Worm (Caenorhabditis elegans) whole organism, L2 larva: Measurements from ENCODE around the gene T28H11.8.
"Not testable (repeated sequence)": the region's sequence is repeated elsewhere in the genome, so short reads cannot be mapped to it uniquely, and the experiment has no call there.

Source experiments
- C34F6.9 ChIP-seq: fragments of 150-350 bp; optimal IDR thresholded peaks from 2 replicates; lab custom pipeline; 2014; ENCODE audit warnings: missing biosample characterization, missing genetic modification characterization
- Y55F3AM.14 ChIP-seq: fragments of 200-800 bp; sonication (Bioruptor generic); optimal IDR thresholded peaks from 2 replicates; lab custom pipeline; 2018; ENCODE audit warnings: mild to moderate bottlenecking, missing genetic modification characterization, missing compliant biosample characterization
- ZK546.5 ChIP-seq: sonication (generic microtip); optimal IDR thresholded peaks from 2 replicates; lab custom pipeline; 2017; ENCODE audit warnings: missing biosample characterization, missing genetic modification characterization
- ama-1 ChIP-seq: fragments of 150-350 bp; optimal IDR thresholded peaks from 2 replicates; lab custom pipeline; 2018; ENCODE audit warnings: inconsistent platforms
- ceh-82 ChIP-seq: fragments of 150-350 bp; optimal IDR thresholded peaks from 2 replicates; lab custom pipeline; 2014; ENCODE audit warnings: missing biosample characterization, missing genetic modification characterization
- crh-2 ChIP-seq: sonication (generic microtip); optimal IDR thresholded peaks from 2 replicates; lab custom pipeline; 2017; ENCODE audit warnings: missing biosample characterization, missing genetic modification characterization
- dmd-4 ChIP-seq: sonication (generic microtip); optimal IDR thresholded peaks from 2 replicates; lab custom pipeline; 2017; ENCODE audit warnings: missing biosample characterization, missing genetic modification characterization
- egl-27 ChIP-seq: sonication (generic microtip); optimal IDR thresholded peaks from 3 replicates; lab custom pipeline; 2017; ENCODE audit warnings: missing biosample characterization, missing genetic modification reagents, missing genetic modification characterization
- elt-1 ChIP-seq: fragments of 150-350 bp; optimal IDR thresholded peaks from 2 replicates; lab custom pipeline; 2014; ENCODE audit warnings: missing biosample characterization, missing genetic modification characterization
- fos-1 ChIP-seq: fragments of 150-350 bp; optimal IDR thresholded peaks from 2 replicates; lab custom pipeline; 2014; ENCODE audit warnings: missing biosample characterization, missing genetic modification characterization
- gmeb-1 ChIP-seq: fragments of 150-350 bp; optimal IDR thresholded peaks from 2 replicates; lab custom pipeline; 2014; ENCODE audit warnings: missing biosample characterization, missing genetic modification characterization
- lin-13 ChIP-seq: fragments of 150-350 bp; optimal IDR thresholded peaks from 2 replicates; lab custom pipeline; 2014; ENCODE audit warnings: missing biosample characterization, missing genetic modification reagents, missing genetic modification characterization
- lsy-2 ChIP-seq, 2 experiments: fragments of 150-350 bp in 1 of 2; sonication (generic microtip) in 1 of 2; optimal IDR thresholded peaks; 2 replicates each; lab custom pipeline; 2014 to 2017; ENCODE audit warnings: missing biosample characterization in 2 of 2, missing genetic modification characterization in 2 of 2
- mab-5 ChIP-seq: fragments of 150-350 bp; optimal IDR thresholded peaks from 2 replicates; lab custom pipeline; 2014; ENCODE audit warnings: missing biosample characterization, missing genetic modification characterization
- mbf-1 ChIP-seq: sonication (generic microtip); optimal IDR thresholded peaks from 2 replicates; lab custom pipeline; 2017; ENCODE audit warnings: missing biosample characterization, missing genetic modification characterization
- mdl-1 ChIP-seq, 2 experiments: fragments of 150-350 bp in 1 of 2; sonication (generic microtip) in 1 of 2; optimal IDR thresholded peaks; 2 replicates each; lab custom pipeline; 2017; ENCODE audit warnings: missing biosample characterization in 2 of 2, missing genetic modification characterization in 2 of 2
- nhr-129 ChIP-seq: fragments of 150-350 bp; optimal IDR thresholded peaks from 2 replicates; lab custom pipeline; 2014; ENCODE audit warnings: missing biosample characterization, missing genetic modification characterization
- nhr-21 ChIP-seq: fragments of 150-350 bp; optimal IDR thresholded peaks from 2 replicates; lab custom pipeline; 2014; ENCODE audit warnings: missing biosample characterization, missing genetic modification characterization
- nhr-23 ChIP-seq: fragments of 150-350 bp; optimal IDR thresholded peaks from 2 replicates; lab custom pipeline; 2014; ENCODE audit warnings: missing biosample characterization, missing genetic modification reagents, missing genetic modification characterization
- nhr-237 ChIP-seq: fragments of 150-350 bp; optimal IDR thresholded peaks from 2 replicates; lab custom pipeline; 2014; ENCODE audit warnings: missing biosample characterization, missing genetic modification characterization
- nhr-25 ChIP-seq: fragments of 150-350 bp; sonication (generic microtip); optimal IDR thresholded peaks from 3 replicates; lab custom pipeline; 2014; ENCODE audit warnings: missing biosample characterization, missing genetic modification characterization
- nhr-6 ChIP-seq: fragments of 150-350 bp; optimal IDR thresholded peaks from 2 replicates; lab custom pipeline; 2014; ENCODE audit warnings: missing biosample characterization, missing genetic modification characterization
- peb-1 ChIP-seq: fragments of 150-350 bp; optimal IDR thresholded peaks from 2 replicates; lab custom pipeline; 2014; ENCODE audit warnings: missing biosample characterization, missing genetic modification characterization
- skn-1 ChIP-seq: sonication (generic microtip); optimal IDR thresholded peaks from 2 replicates; lab custom pipeline; 2017; ENCODE audit warnings: missing biosample characterization, missing genetic modification characterization
- sma-3 ChIP-seq: sonication (generic microtip); optimal IDR thresholded peaks from 2 replicates; lab custom pipeline; 2016; ENCODE audit warnings: missing genetic modification reagents, missing genetic modification characterization, missing compliant biosample characterization
- sma-9 ChIP-seq, 2 experiments: fragments of 150-350 bp in 1 of 2; sonication (generic microtip) in 1 of 2; optimal IDR thresholded peaks; 2 replicates each; lab custom pipeline; 2014 to 2016; ENCODE audit warnings: missing genetic modification characterization in 2 of 2, mild to moderate bottlenecking in 1 of 2, missing biosample characterization in 1 of 2, missing compliant biosample characterization in 1 of 2, missing genetic modification reagents in 1 of 2, moderate library complexity in 1 of 2
- snpc-4 ChIP-seq: fragments of 150-350 bp; optimal IDR thresholded peaks from 2 replicates; lab custom pipeline; 2014; ENCODE audit warnings: missing biosample characterization, missing genetic modification characterization
- unc-39 ChIP-seq: fragments of 150-350 bp; optimal IDR thresholded peaks from 2 replicates; lab custom pipeline; 2014; ENCODE audit warnings: missing biosample characterization, missing genetic modification characterization
- unc-55 ChIP-seq: fragments of 150-350 bp; sonication (generic microtip); optimal IDR thresholded peaks from 3 replicates; lab custom pipeline; 2014; ENCODE audit warnings: missing biosample characterization, missing genetic modification reagents, missing genetic modification characterization
- zag-1 ChIP-seq: fragments of 150-350 bp; optimal IDR thresholded peaks from 2 replicates; lab custom pipeline; 2014; ENCODE audit warnings: missing biosample characterization, missing genetic modification characterization
- ztf-1 ChIP-seq: fragments of 200-800 bp; sonication (Bioruptor generic); conservative IDR thresholded peaks from 2 replicates; pipeline ENCODE4 v1.3.6; 2022; ENCODE audit warnings: missing genetic modification characterization, missing compliant biosample characterization
- ztf-4 ChIP-seq: fragments of 150-350 bp; optimal IDR thresholded peaks from 2 replicates; lab custom pipeline; 2014; ENCODE audit warnings: missing biosample characterization, missing genetic modification characterization

The T28H11.8 gene

ce11 chrIV:5020533-5020932 lies at the start of gene T28H11.8:
Gene T28H11.8, minus strand, starts transcription at chrIV:5020633.
- TF ChIP-seq dmd-4 (tag; lab: Kevin White, UChicago), result no peak
- no peak for TF ChIP-seq lin-13 (GFP tag; lab: Kevin White, UChicago)
- no peak for TF ChIP-seq mbf-1 (tag; lab: Kevin White, UChicago)
- TF ChIP-seq egl-27, result no peak
- TF ChIP-seq lsy-2 (tag; optimal IDR thresholded peaks at IDR 0.05; lab: Kevin White, UChicago), result no peak
- TF ChIP-seq mab-5 (tag; lab: Kevin White, UChicago), result no peak
- TF ChIP-seq unc-55 (GFP tag; lab: Kevin White, UChicago), result no peak
- no peak for TF ChIP-seq skn-1
- no peak for TF ChIP-seq Y55F3AM.14
- TF ChIP-seq fos-1 (tag; lab: Kevin White, UChicago), result no peak
- no peak for TF ChIP-seq ZK546.5
- no peak for TF ChIP-seq ceh-82 (tag; lab: Kevin White, UChicago)
- TF ChIP-seq peb-1, result no peak
- TF ChIP-seq nhr-237 (tag; lab: Kevin White, UChicago), result no peak
- no peak for TF ChIP-seq ztf-1 (GFP tag; lab: Robert Waterston, UW)
- TF ChIP-seq, all 48 proteins: peak for 0

DNA sequence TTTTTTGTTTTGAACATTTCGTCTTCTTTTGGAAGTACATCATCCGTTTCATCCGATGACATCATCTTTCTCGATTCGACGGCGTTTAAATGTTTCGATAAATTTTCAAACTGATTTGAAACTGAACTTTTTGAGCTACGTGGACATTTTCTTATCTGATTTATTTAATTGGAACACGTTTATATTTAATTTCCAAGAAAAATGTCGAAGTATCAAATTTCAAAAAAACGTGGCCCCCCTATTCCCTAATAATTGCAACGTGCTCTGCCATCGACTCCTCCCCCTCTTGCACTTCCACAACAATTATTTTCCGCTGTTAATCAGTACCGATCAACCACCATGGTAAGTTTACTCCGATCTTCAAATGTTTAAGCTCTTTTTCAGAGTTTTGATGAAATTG lies 48.1 kb upstream of the T28H11.8 start, which contains the start of the genes R13H9.6 and rmd-6:
Gene R13H9.6 (minus strand): TSS at position 101 of the 400 bp plus-strand sequence.
Gene rmd-6 (plus strand): TSS at position 305 of the 400 bp plus-strand sequence.
- TF ChIP-seq ztf-4 (tag; lab: Kevin White, UChicago); nhr-129 (tag; lab: Kevin White, UChicago); mdl-1 (tag; optimal IDR thresholded peaks at IDR 0.05; lab: Kevin White, UChicago): not testable (repeated sequence)

DNA sequence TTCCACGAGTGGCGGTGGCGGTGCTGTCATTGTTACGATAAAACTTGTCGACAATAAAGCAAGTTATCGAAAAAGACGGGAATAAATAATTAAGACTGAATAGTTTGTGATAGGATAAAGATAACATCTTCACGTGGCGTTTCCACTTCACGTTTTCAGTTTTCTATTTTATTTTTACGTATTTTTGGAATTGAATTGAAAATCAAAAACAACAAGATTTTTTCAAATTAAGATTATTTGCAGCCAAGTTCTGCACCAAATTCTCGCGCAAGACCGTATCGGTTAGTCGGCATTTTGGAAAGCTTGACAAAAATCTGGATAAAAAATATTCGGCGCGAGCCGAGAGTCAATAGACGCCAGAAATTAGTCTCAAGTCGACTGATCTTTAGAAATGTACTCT lies 46.5 kb upstream of the T28H11.8 start, which contains the start of gene ttbk-2.2:
Gene ttbk-2.2 (minus strand): TSS at position 101 of the 400 bp plus-strand sequence.
- not testable (repeated sequence) for TF ChIP-seq C34F6.9; zag-1; nhr-25 (tag; lab: Kevin White, UChicago)

DNA sequence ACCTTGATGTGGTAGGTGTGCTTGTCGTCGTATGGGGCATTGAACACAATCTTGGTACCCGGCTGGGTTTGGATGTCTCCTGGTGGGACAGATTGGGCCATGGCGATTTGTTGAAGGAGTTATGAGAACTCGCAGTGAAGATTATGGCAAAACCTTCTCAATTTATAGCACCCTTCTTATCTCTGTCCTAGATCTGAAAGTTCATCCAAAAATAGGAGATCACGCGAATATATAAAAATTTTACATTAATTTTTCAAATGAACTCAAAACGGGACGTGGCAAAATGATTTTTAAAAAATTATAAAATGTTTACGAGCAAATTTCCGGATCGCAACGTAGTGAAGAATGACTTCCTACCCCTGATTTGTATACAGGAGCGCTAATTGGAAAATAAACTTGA lies 44.5 kb upstream of the T28H11.8 start, which contains the start of gene msp-53:
Gene msp-53 (minus strand): TSS at position 101 of the 400 bp plus-strand sequence.
- not testable (repeated sequence) for TF ChIP-seq nhr-25 (tag; lab: Kevin White, UChicago); lsy-2 (tag; optimal IDR thresholded peaks at IDR 0.05; lab: Kevin White, UChicago); nhr-6 (tag; lab: Kevin White, UChicago)

DNA sequence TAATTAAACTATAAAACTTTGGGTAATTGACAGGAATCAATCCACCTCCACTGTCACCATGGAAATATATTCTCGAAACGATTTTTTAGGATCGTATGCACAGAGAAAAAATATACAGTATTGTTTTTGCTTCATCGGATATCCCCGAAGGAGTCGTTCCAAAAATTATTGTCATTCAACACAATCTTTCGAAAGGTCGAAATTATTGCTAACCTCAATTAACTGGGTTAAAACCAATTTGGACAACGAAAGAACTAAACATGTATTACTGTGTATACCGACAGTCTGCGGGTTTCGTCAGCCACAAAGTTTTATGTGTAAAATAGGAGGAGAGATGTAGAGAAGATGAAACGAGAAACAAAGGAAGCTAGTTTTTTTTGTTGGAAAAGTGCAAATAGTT lies 42.9 kb upstream of the T28H11.8 start:
- peak; percentile 61 for TF ChIP-seq sma-3 (GFP tag; lab: Kevin White, UChicago)
- peak; percentile 11 for TF ChIP-seq nhr-21 (tag; lab: Kevin White, UChicago)
- TF ChIP-seq mdl-1 (tag; optimal IDR thresholded peaks at IDR 0.05; lab: Kevin White, UChicago), result no peak
- TF ChIP-seq dmd-4 (tag; lab: Kevin White, UChicago), result no peak
- no peak for TF ChIP-seq unc-39 (tag; lab: Kevin White, UChicago)
- TF ChIP-seq Y55F3AM.14, result no peak
- TF ChIP-seq peb-1, result no peak
- peak in 1 of 2 experiments; percentile 46 for TF ChIP-seq lsy-2 (tag; optimal IDR thresholded peaks at IDR 0.05; lab: Kevin White, UChicago)
- no peak for TF ChIP-seq gmeb-1 (tag; lab: Kevin White, UChicago)
- no peak for TF ChIP-seq egl-27
- TF ChIP-seq lin-13 (GFP tag; lab: Kevin White, UChicago), result peak; percentile 30
- TF ChIP-seq nhr-23 (tag; lab: Kevin White, UChicago), result no peak
- TF ChIP-seq snpc-4 (tag; lab: Kevin White, UChicago), result peak; percentile 93
- TF ChIP-seq elt-1 (tag; lab: Kevin White, UChicago), result no peak
- peak; percentile 63 for TF ChIP-seq ama-1 (lab: Kevin White, UChicago)
- peak; percentile 28 for TF ChIP-seq sma-9 (GFP tag; optimal IDR thresholded peaks at IDR 0.05; lab: Kevin White, UChicago)
- no peak for TF ChIP-seq sma-9 (tag; optimal IDR thresholded peaks at IDR 0.05; lab: Kevin White, UChicago)

DNA sequence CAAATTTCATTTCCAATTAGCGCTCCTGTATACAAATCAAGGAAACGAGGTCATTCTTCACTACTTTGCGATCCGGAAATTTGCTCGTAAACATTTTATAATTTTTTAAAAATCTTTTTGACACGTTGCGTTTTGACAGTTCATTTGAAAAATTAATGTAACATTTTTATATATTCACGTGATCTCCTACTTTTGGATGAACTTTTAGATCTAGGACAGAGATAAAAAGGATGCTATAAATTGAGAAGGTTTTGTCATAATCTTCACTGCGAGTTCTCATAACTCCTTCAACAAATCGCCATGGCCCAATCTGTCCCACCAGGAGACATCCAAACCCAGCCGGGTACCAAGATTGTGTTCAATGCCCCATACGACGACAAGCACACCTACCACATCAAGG lies 41.8 kb upstream of the T28H11.8 start, which contains the start of gene msp-57:
Gene msp-57 (plus strand): TSS at position 301 of the 400 bp plus-strand sequence.
- TF ChIP-seq mbf-1 (tag; lab: Kevin White, UChicago); crh-2 (tag; lab: Kevin White, UChicago); sma-9 (GFP tag; optimal IDR thresholded peaks at IDR 0.05; lab: Kevin White, UChicago); sma-9 (tag; optimal IDR thresholded peaks at IDR 0.05; lab: Kevin White, UChicago): not testable (repeated sequence)
